Worm (Caenorhabditis elegans): ENCODE data around the gene F35B12.9.

- TF ChIP-seq F26F4.8 (GFP tag; conservative IDR thresholded peaks at IDR 0.05) (no peak), nhr-77 (tag; optimal IDR thresholded peaks at IDR 0.05) (no peak), ama-1 (optimal IDR thresholded peaks at IDR 0.05) (no peak)
Observed at ce11 chrV:11604484-11604883, 3.5 kb downstream of the F35B12.9 start, which contains the start of gene dhs-20.

All from whole organism, L4 larva.